Worm (Caenorhabditis elegans) whole organism, L3 larva: ENCODE data around the gene T21H3.1.

ENCODE experiments used
- R02D3.7 ChIP-seq: fragments of 150-350 bp; optimal IDR thresholded peaks from 2 replicates; lab custom pipeline; 2014; ENCODE audit warnings: missing biosample characterization, missing genetic modification characterization
- ZK546.5 ChIP-seq: sonication (generic microtip); optimal IDR thresholded peaks from 2 replicates; lab custom pipeline; 2017; ENCODE audit warnings: missing biosample characterization, missing genetic modification characterization
- aly-2 ChIP-seq: fragments of 150-350 bp; optimal IDR thresholded peaks from 2 replicates; lab custom pipeline; 2014; ENCODE audit warnings: missing biosample characterization, missing genetic modification characterization
- ama-1 ChIP-seq: fragments of 150-350 bp; optimal IDR thresholded peaks from 2 replicates; lab custom pipeline; 2018
- ceh-82 ChIP-seq: fragments of 150-350 bp; optimal IDR thresholded peaks from 2 replicates; lab custom pipeline; 2014; ENCODE audit warnings: missing biosample characterization, missing genetic modification characterization
- daf-12 ChIP-seq: fragments of 150-350 bp; optimal IDR thresholded peaks from 2 replicates; lab custom pipeline; 2014; ENCODE audit warnings: missing biosample characterization, missing genetic modification reagents, missing genetic modification characterization
- egl-27 ChIP-seq: sonication (generic microtip); optimal IDR thresholded peaks from 4 replicates; lab custom pipeline; 2017; ENCODE audit warnings: missing biosample characterization, missing genetic modification reagents, missing genetic modification characterization
- egl-5 ChIP-seq: fragments of 150-350 bp; optimal IDR thresholded peaks from 2 replicates; lab custom pipeline; 2017; ENCODE audit warnings: missing biosample characterization, missing genetic modification reagents, missing genetic modification characterization, inconsistent platforms
- elt-2 ChIP-seq: sonication (generic microtip); optimal IDR thresholded peaks from 2 replicates; lab custom pipeline; 2016; ENCODE audit warnings: missing genetic modification reagents, mild to moderate bottlenecking, missing genetic modification characterization, missing compliant biosample characterization
- elt-3 ChIP-seq, 3 experiments: fragments of 150-350 bp in 1 of 3; sonication (generic microtip) in 2 of 3; optimal IDR thresholded peaks; 2 replicates in 2 of 3; 4 replicates in 1 of 3; lab custom pipeline; 2014 to 2017; ENCODE audit warnings: missing biosample characterization in 3 of 3, missing genetic modification characterization in 3 of 3
- fkh-10 ChIP-seq: sonication (generic microtip); optimal IDR thresholded peaks from 2 replicates; lab custom pipeline; 2017; ENCODE audit warnings: missing biosample characterization, missing genetic modification reagents, missing genetic modification characterization
- fkh-2 ChIP-seq: fragments of 150-350 bp; optimal IDR thresholded peaks from 2 replicates; lab custom pipeline; 2014; ENCODE audit warnings: missing biosample characterization, missing genetic modification reagents, missing genetic modification characterization
- fos-1 ChIP-seq: fragments of 150-350 bp; optimal IDR thresholded peaks from 2 replicates; lab custom pipeline; 2014; ENCODE audit warnings: missing biosample characterization, missing genetic modification characterization
- jun-1 ChIP-seq: fragments of 150-350 bp; optimal IDR thresholded peaks from 2 replicates; lab custom pipeline; 2014; ENCODE audit warnings: missing biosample characterization, missing genetic modification reagents, missing genetic modification characterization
- lin-39 ChIP-seq: fragments of 150-350 bp; optimal IDR thresholded peaks from 2 replicates; lab custom pipeline; 2018; ENCODE audit warnings: missing biosample characterization, missing genetic modification reagents, missing genetic modification characterization
- lsy-12 ChIP-seq: sonication (generic microtip); optimal IDR thresholded peaks from 2 replicates; lab custom pipeline; 2016; ENCODE audit warnings: mild to moderate bottlenecking, missing genetic modification characterization, missing compliant biosample characterization
- mdl-1 ChIP-seq: fragments of 150-350 bp; optimal IDR thresholded peaks from 2 replicates; lab custom pipeline; 2014; ENCODE audit warnings: missing biosample characterization, missing genetic modification characterization
- nhr-11 ChIP-seq: fragments of 150-350 bp; optimal IDR thresholded peaks from 2 replicates; lab custom pipeline; 2014; ENCODE audit warnings: missing biosample characterization, missing genetic modification characterization
- nhr-237 ChIP-seq: fragments of 150-350 bp; optimal IDR thresholded peaks from 2 replicates; lab custom pipeline; 2014; ENCODE audit warnings: missing biosample characterization, missing genetic modification characterization
- nhr-25 ChIP-seq: sonication (generic microtip); optimal IDR thresholded peaks from 2 replicates; lab custom pipeline; 2017; ENCODE audit warnings: missing biosample characterization, missing genetic modification characterization
- nhr-28 ChIP-seq: fragments of 150-350 bp; optimal IDR thresholded peaks from 2 replicates; lab custom pipeline; 2014; ENCODE audit warnings: missing biosample characterization, missing genetic modification characterization
- nhr-43 ChIP-seq: sonication (generic microtip); optimal IDR thresholded peaks from 2 replicates; lab custom pipeline; 2016; ENCODE audit warnings: mild to moderate bottlenecking, missing genetic modification characterization, missing compliant biosample characterization; ENCODE audit not compliant: poor library complexity, severe bottlenecking
- nhr-76 ChIP-seq: fragments of 150-350 bp; sonication (generic microtip); optimal IDR thresholded peaks from 5 replicates; lab custom pipeline; 2014; ENCODE audit warnings: missing biosample characterization, missing genetic modification characterization
- nhr-77 ChIP-seq: fragments of 150-350 bp; optimal IDR thresholded peaks from 2 replicates; lab custom pipeline; 2014; ENCODE audit warnings: missing biosample characterization, missing genetic modification characterization
- pqm-1 ChIP-seq: fragments of 150-350 bp; optimal IDR thresholded peaks from 2 replicates; lab custom pipeline; 2017; ENCODE audit warnings: missing biosample characterization, missing genetic modification characterization, inconsistent platforms
- sea-2 ChIP-seq: fragments of 150-350 bp; sonication (generic microtip); optimal IDR thresholded peaks from 4 replicates; lab custom pipeline; 2014; ENCODE audit warnings: missing biosample characterization, missing genetic modification reagents, missing genetic modification characterization
- skn-1 ChIP-seq: fragments of 150-350 bp; optimal IDR thresholded peaks from 2 replicates; lab custom pipeline; 2014; ENCODE audit warnings: missing biosample characterization, missing genetic modification characterization
- unc-62 ChIP-seq: fragments of 150-350 bp; sonication (generic microtip); optimal IDR thresholded peaks from 4 replicates; lab custom pipeline; 2014; ENCODE audit warnings: missing biosample characterization, missing genetic modification reagents, missing genetic modification characterization
- zag-1 ChIP-seq: fragments of 150-350 bp; optimal IDR thresholded peaks from 2 replicates; lab custom pipeline; 2014; ENCODE audit warnings: missing biosample characterization, missing genetic modification characterization
- ztf-4 ChIP-seq: fragments of 150-350 bp; optimal IDR thresholded peaks from 2 replicates; lab custom pipeline; 2014; ENCODE audit warnings: missing biosample characterization, missing genetic modification characterization

Gene T21H3.1

ce11 chrV:1176277-1176839 is at the start of gene T21H3.1:
TSS of gene T21H3.1 (plus strand) at chrV:1176724.
- no peak for TF ChIP-seq fkh-10 (GFP tag; lab: Kevin White, UChicago)
- no peak for TF ChIP-seq nhr-28 (tag; lab: Kevin White, UChicago)
- TF ChIP-seq aly-2 (tag; lab: Kevin White, UChicago): no peak
- peak; percentile 44 for TF ChIP-seq jun-1 (tag; lab: Kevin White, UChicago)
- peak; percentile 95 for TF ChIP-seq pqm-1 (tag; lab: Kevin White, UChicago)
- TF ChIP-seq sea-2: no peak
- TF ChIP-seq nhr-76 (tag; lab: Kevin White, UChicago): no peak
- TF ChIP-seq lsy-12 (tag; lab: Kevin White, UChicago): no peak
- TF ChIP-seq nhr-11: no peak
- no peak for TF ChIP-seq nhr-237 (tag; lab: Kevin White, UChicago)
- no peak for TF ChIP-seq elt-3 (tag; optimal IDR thresholded peaks at IDR 0.05; lab: Kevin White, UChicago)
- TF ChIP-seq daf-12 (tag; lab: Kevin White, UChicago): no peak
- TF ChIP-seq nhr-77 (tag; lab: Kevin White, UChicago): no peak
- no peak for TF ChIP-seq fkh-2 (tag; lab: Kevin White, UChicago)
- TF ChIP-seq elt-2 (tag; lab: Kevin White, UChicago): peak; percentile 96
- TF ChIP-seq egl-27: no peak
- TF ChIP-seq skn-1 (tag; lab: Kevin White, UChicago): no peak

ce11 chrV:1131880-1132623 is 44.5 kb upstream of the T21H3.1 start, which contains the start of gene W07B8.4:
TSS of gene W07B8.4 (minus strand) at chrV:1131930.
- TF ChIP-seq ZK546.5 (tag; lab: Kevin White, UChicago) (no peak), elt-2 (tag; lab: Kevin White, UChicago) (peak; percentile 49)
- TF ChIP-seq, all 47 proteins: peak for 1

ce11 chrV:1133223-1133622 is 43.3 kb upstream of the T21H3.1 start:
- TF ChIP-seq unc-62 (GFP tag; lab: Kevin White, UChicago): no peak
- peak; percentile 3 for TF ChIP-seq elt-2 (tag; lab: Kevin White, UChicago)
- TF ChIP-seq ztf-4 (tag; lab: Kevin White, UChicago): no peak
- peak; percentile 13 for TF ChIP-seq pqm-1 (tag; lab: Kevin White, UChicago)

ce11 chrV:1133840-1134239 is 42.7 kb upstream of the T21H3.1 start, which contains the start of gene cpr-5:
TSS of gene cpr-5 (minus strand) at chrV:1134036.
- TF ChIP-seq pqm-1 (tag; lab: Kevin White, UChicago) (peak; percentile 32), nhr-28 (tag; lab: Kevin White, UChicago) (no peak), sea-2 (no peak), mdl-1 (tag; lab: Kevin White, UChicago) (no peak), nhr-76 (tag; lab: Kevin White, UChicago) (no peak), zag-1 (no peak), egl-5 (no peak), unc-62 (GFP tag; lab: Kevin White, UChicago) (no peak), elt-2 (tag; lab: Kevin White, UChicago) (peak; percentile 84), ama-1 (lab: Kevin White, UChicago) (no peak), R02D3.7 (tag; lab: Kevin White, UChicago) (no peak), nhr-43 (tag; lab: Kevin White, UChicago) (no peak), fkh-10 (GFP tag; lab: Kevin White, UChicago) (no peak)
- TF ChIP-seq, all 47 proteins: peak for 2

- TF ChIP-seq mdl-1 (tag; lab: Kevin White, UChicago) (no peak), ceh-82 (tag; lab: Kevin White, UChicago) (no peak), nhr-25 (tag; lab: Kevin White, UChicago) (no peak), elt-3 (tag; optimal IDR thresholded peaks at IDR 0.05; lab: Kevin White, UChicago) (no peak), fkh-10 (GFP tag; lab: Kevin White, UChicago) (no peak), nhr-237 (tag; lab: Kevin White, UChicago) (no peak), lin-39 (no peak), fos-1 (tag; lab: Kevin White, UChicago) (no peak)
Measured at ce11 chrV:1134302-1134701, 42.2 kb upstream of the T21H3.1 start, which contains the start of gene cpr-8. TSS of gene cpr-8 (plus strand) at chrV:1134602.
